Worm (Caenorhabditis elegans): ENCODE results near the gene act-2.

DNA sequence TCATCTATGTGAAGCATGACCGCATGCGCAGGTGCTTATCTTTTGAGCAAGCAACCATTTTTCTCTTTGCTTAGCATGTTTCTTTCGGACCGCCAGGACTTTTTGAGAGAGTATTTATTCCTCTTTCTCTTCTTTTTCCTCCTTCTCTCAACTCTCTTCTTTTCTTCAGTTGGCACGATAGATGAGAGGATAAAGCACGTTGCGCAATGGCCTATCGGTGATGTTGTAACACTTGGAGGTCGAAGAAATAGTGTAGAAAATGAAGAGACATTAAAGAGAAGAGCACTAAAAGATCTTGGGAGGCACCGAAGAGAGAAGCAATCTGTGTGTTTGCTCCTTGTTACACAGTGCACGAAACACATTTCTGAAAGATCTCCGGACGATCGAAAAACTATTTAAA, 5.7 kb upstream of the act-2 start:
- no peak for TF ChIP-seq nfya-2 (GFP tag; IDR thresholded peaks at IDR 0.05)
- no peak for TF ChIP-seq F57C9.4 (tag; optimal IDR thresholded peaks at IDR 0.05)
- TF ChIP-seq B0336.3 (GFP tag; IDR thresholded peaks at IDR 0.05), result no peak
- no peak for TF ChIP-seq dox-1 (GFP tag; IDR thresholded peaks at IDR 0.05)
- TF ChIP-seq snpc-1.1 (tag; optimal IDR thresholded peaks at IDR 0.05; ENCODE audit: insufficient read depth), result no peak
- TF ChIP-seq unc-130 (GFP tag; optimal IDR thresholded peaks at IDR 0.05), result no peak
- TF ChIP-seq B0261.1 (tag; optimal IDR thresholded peaks at IDR 0.05), result no peak
- TF ChIP-seq nhr-90 (tag; optimal IDR thresholded peaks at IDR 0.05), result no peak
- TF ChIP-seq unc-62 (GFP tag; optimal IDR thresholded peaks at IDR 0.05), result no peak
- no peak for TF ChIP-seq chd-7 (tag; optimal IDR thresholded peaks at IDR 0.05)
- no peak for TF ChIP-seq snpc-3.4 (tag; optimal IDR thresholded peaks at IDR 0.05)
- no peak for TF ChIP-seq D2030.7 (GFP tag; IDR thresholded peaks at IDR 0.05)
- TF ChIP-seq nhr-27 (tag; optimal IDR thresholded peaks at IDR 0.05), result no peak

Measured in whole organism, young adult.